Worm (Caenorhabditis elegans) whole organism, L3 larva: ENCODE measurements around the gene F45G2.8.

Source experiments
- R02D3.7 ChIP-seq: fragments of 150-350 bp; optimal IDR thresholded peaks from 2 replicates; lab custom pipeline; 2014; ENCODE audit warnings: missing biosample characterization, missing genetic modification characterization
- aly-2 ChIP-seq: fragments of 150-350 bp; optimal IDR thresholded peaks from 2 replicates; lab custom pipeline; 2014; ENCODE audit warnings: missing biosample characterization, missing genetic modification characterization
- ama-1 ChIP-seq: fragments of 150-350 bp; optimal IDR thresholded peaks from 2 replicates; lab custom pipeline; 2018
- ceh-28 ChIP-seq: fragments of 150-350 bp; optimal IDR thresholded peaks from 2 replicates; lab custom pipeline; 2014; ENCODE audit warnings: missing biosample characterization, missing genetic modification reagents, missing genetic modification characterization
- egl-5 ChIP-seq: fragments of 150-350 bp; optimal IDR thresholded peaks from 2 replicates; lab custom pipeline; 2017; ENCODE audit warnings: missing biosample characterization, missing genetic modification reagents, missing genetic modification characterization, inconsistent platforms
- elt-1 ChIP-seq: fragments of 150-350 bp; optimal IDR thresholded peaks from 2 replicates; lab custom pipeline; 2014; ENCODE audit warnings: missing biosample characterization, missing genetic modification characterization
- elt-2 ChIP-seq: sonication (generic microtip); optimal IDR thresholded peaks from 2 replicates; lab custom pipeline; 2016; ENCODE audit warnings: missing genetic modification reagents, mild to moderate bottlenecking, missing genetic modification characterization, missing compliant biosample characterization
- elt-3 ChIP-seq, 3 experiments: fragments of 150-350 bp in 1 of 3; sonication (generic microtip) in 2 of 3; optimal IDR thresholded peaks; 2 replicates in 2 of 3; 4 replicates in 1 of 3; lab custom pipeline; 2014 to 2017; ENCODE audit warnings: missing biosample characterization in 3 of 3, missing genetic modification characterization in 3 of 3
- fkh-10 ChIP-seq: sonication (generic microtip); optimal IDR thresholded peaks from 2 replicates; lab custom pipeline; 2017; ENCODE audit warnings: missing biosample characterization, missing genetic modification reagents, missing genetic modification characterization
- fkh-2 ChIP-seq: fragments of 150-350 bp; optimal IDR thresholded peaks from 2 replicates; lab custom pipeline; 2014; ENCODE audit warnings: missing biosample characterization, missing genetic modification reagents, missing genetic modification characterization
- hmg-11 ChIP-seq: sonication (generic microtip); optimal IDR thresholded peaks from 2 replicates; lab custom pipeline; 2016; ENCODE audit warnings: missing genetic modification characterization, missing compliant biosample characterization
- jun-1 ChIP-seq: fragments of 150-350 bp; optimal IDR thresholded peaks from 2 replicates; lab custom pipeline; 2014; ENCODE audit warnings: missing biosample characterization, missing genetic modification reagents, missing genetic modification characterization
- lin-15B ChIP-seq: fragments of 150-350 bp; optimal IDR thresholded peaks from 2 replicates; lab custom pipeline; 2014; ENCODE audit warnings: missing biosample characterization, missing genetic modification characterization
- lin-39 ChIP-seq: fragments of 150-350 bp; optimal IDR thresholded peaks from 2 replicates; lab custom pipeline; 2018; ENCODE audit warnings: missing biosample characterization, missing genetic modification reagents, missing genetic modification characterization
- lsy-12 ChIP-seq: sonication (generic microtip); optimal IDR thresholded peaks from 2 replicates; lab custom pipeline; 2016; ENCODE audit warnings: mild to moderate bottlenecking, missing genetic modification characterization, missing compliant biosample characterization
- mml-1 ChIP-seq: fragments of 150-350 bp; sonication (generic microtip); optimal IDR thresholded peaks from 3 replicates; lab custom pipeline; 2014; ENCODE audit warnings: missing biosample characterization, missing genetic modification characterization
- nfya-1 ChIP-seq: sonication (generic microtip); optimal IDR thresholded peaks from 2 replicates; lab custom pipeline; 2017; ENCODE audit warnings: missing genetic modification characterization, mild to moderate bottlenecking, missing compliant biosample characterization, antibody characterized with exemption, moderate library complexity; ENCODE audit not compliant: insufficient read depth
- nhr-11 ChIP-seq: fragments of 150-350 bp; optimal IDR thresholded peaks from 2 replicates; lab custom pipeline; 2014; ENCODE audit warnings: missing biosample characterization, missing genetic modification characterization
- nhr-12 ChIP-seq: fragments of 150-350 bp; optimal IDR thresholded peaks from 2 replicates; lab custom pipeline; 2014; ENCODE audit warnings: missing biosample characterization, missing genetic modification characterization
- nhr-237 ChIP-seq: fragments of 150-350 bp; optimal IDR thresholded peaks from 2 replicates; lab custom pipeline; 2014; ENCODE audit warnings: missing biosample characterization, missing genetic modification characterization
- nhr-25 ChIP-seq: sonication (generic microtip); optimal IDR thresholded peaks from 2 replicates; lab custom pipeline; 2017; ENCODE audit warnings: missing biosample characterization, missing genetic modification characterization
- nhr-28 ChIP-seq: fragments of 150-350 bp; optimal IDR thresholded peaks from 2 replicates; lab custom pipeline; 2014; ENCODE audit warnings: missing biosample characterization, missing genetic modification characterization
- nhr-43 ChIP-seq: sonication (generic microtip); optimal IDR thresholded peaks from 2 replicates; lab custom pipeline; 2016; ENCODE audit warnings: mild to moderate bottlenecking, missing genetic modification characterization, missing compliant biosample characterization; ENCODE audit not compliant: poor library complexity, severe bottlenecking
- nhr-67 ChIP-seq: fragments of 150-350 bp; optimal IDR thresholded peaks from 2 replicates; lab custom pipeline; 2014; ENCODE audit warnings: missing biosample characterization, missing genetic modification characterization
- nhr-76 ChIP-seq: fragments of 150-350 bp; sonication (generic microtip); optimal IDR thresholded peaks from 5 replicates; lab custom pipeline; 2014; ENCODE audit warnings: missing biosample characterization, missing genetic modification characterization
- pha-4 ChIP-seq: fragments of 150-350 bp; optimal IDR thresholded peaks from 2 replicates; lab custom pipeline; 2014; ENCODE audit warnings: missing biosample characterization, missing genetic modification reagents, missing genetic modification characterization
- pqm-1 ChIP-seq: fragments of 150-350 bp; optimal IDR thresholded peaks from 2 replicates; lab custom pipeline; 2017; ENCODE audit warnings: missing biosample characterization, missing genetic modification characterization, inconsistent platforms
- skn-1 ChIP-seq: fragments of 150-350 bp; optimal IDR thresholded peaks from 2 replicates; lab custom pipeline; 2014; ENCODE audit warnings: missing biosample characterization, missing genetic modification characterization
- unc-39 ChIP-seq: sonication (generic microtip); optimal IDR thresholded peaks from 4 replicates; lab custom pipeline; 2017; ENCODE audit warnings: missing biosample characterization, missing genetic modification characterization
- unc-62 ChIP-seq: fragments of 150-350 bp; sonication (generic microtip); optimal IDR thresholded peaks from 4 replicates; lab custom pipeline; 2014; ENCODE audit warnings: missing biosample characterization, missing genetic modification reagents, missing genetic modification characterization
- zag-1 ChIP-seq: fragments of 150-350 bp; optimal IDR thresholded peaks from 2 replicates; lab custom pipeline; 2014; ENCODE audit warnings: missing biosample characterization, missing genetic modification characterization
- ztf-4 ChIP-seq: fragments of 150-350 bp; optimal IDR thresholded peaks from 2 replicates; lab custom pipeline; 2014; ENCODE audit warnings: missing biosample characterization, missing genetic modification characterization

Gene F45G2.8

ce11 chrIII:13435570-13435969 is at the start of gene F45G2.8:
Gene F45G2.8 (minus strand): TSS chrIII:13435670.
- TF ChIP-seq unc-62 (GFP tag; lab: Kevin White, UChicago), result no peak
- no peak for TF ChIP-seq lsy-12
- TF ChIP-seq lin-39 (tag; lab: Kevin White, UChicago), result no peak
- no peak for TF ChIP-seq aly-2 (tag; lab: Kevin White, UChicago)
- TF ChIP-seq nhr-28 (tag; lab: Kevin White, UChicago), result no peak
- TF ChIP-seq, all 47 proteins: peak for 0

- TF ChIP-seq nhr-76 (no peak), elt-1 (no peak), unc-39 (no peak), ama-1 (lab: Kevin White, UChicago) (no peak), elt-2 (tag; lab: Kevin White, UChicago) (no peak), ztf-4 (tag; lab: Kevin White, UChicago) (no peak), pha-4 (tag; lab: Kevin White, UChicago) (no peak), pqm-1 (tag; lab: Kevin White, UChicago) (no peak), fkh-2 (no peak)
- TF ChIP-seq, all 47 proteins: peak for 0
Measured at ce11 chrIII:13484024-13484423, 48.6 kb upstream of the F45G2.8 start, which contains the start of gene acc-4. Gene acc-4 (minus strand): TSS chrIII:13484124.

ce11 chrIII:13476682-13477081 is 41.2 kb upstream of the F45G2.8 start, which contains the start of gene T27E9.6:
Gene T27E9.6 (minus strand): TSS chrIII:13476782.
- TF ChIP-seq ztf-4 (tag; lab: Kevin White, UChicago) (no peak), nhr-11 (no peak)
- TF ChIP-seq, all 47 proteins: peak for 0

- no peak for TF ChIP-seq nhr-43
- no peak for TF ChIP-seq fkh-10 (GFP tag; lab: Kevin White, UChicago)
- no peak for TF ChIP-seq mml-1
- no peak for TF ChIP-seq aly-2 (tag; lab: Kevin White, UChicago)
- TF ChIP-seq jun-1 (tag; lab: Kevin White, UChicago), result no peak
- no peak for TF ChIP-seq nfya-1 (tag; lab: Kevin White, UChicago)
- TF ChIP-seq ceh-28, result no peak
- no peak for TF ChIP-seq elt-1
- no peak for TF ChIP-seq R02D3.7
- no peak for TF ChIP-seq nhr-12 (tag; lab: Kevin White, UChicago)
- TF ChIP-seq fkh-2, result no peak
- TF ChIP-seq skn-1 (tag; lab: Kevin White, UChicago), result no peak
- no peak for TF ChIP-seq elt-3 (tag; optimal IDR thresholded peaks at IDR 0.05; lab: Kevin White, UChicago)
Measured at ce11 chrIII:13474482-13474881, 39.0 kb upstream of the F45G2.8 start.

- TF ChIP-seq lin-39 (tag; lab: Kevin White, UChicago), result no peak
- no peak for TF ChIP-seq elt-3 (tag; optimal IDR thresholded peaks at IDR 0.05; lab: Kevin White, UChicago)
- no peak for TF ChIP-seq hmg-11 (tag; lab: Kevin White, UChicago)
- no peak for TF ChIP-seq pha-4 (tag; lab: Kevin White, UChicago)
- TF ChIP-seq egl-5 (tag; lab: Kevin White, UChicago), result no peak
- no peak for TF ChIP-seq elt-1
- no peak for TF ChIP-seq nhr-12 (tag; lab: Kevin White, UChicago)
- no peak for TF ChIP-seq nhr-67 (tag; lab: Kevin White, UChicago)
- no peak for TF ChIP-seq nhr-237 (tag; lab: Kevin White, UChicago)
- TF ChIP-seq skn-1 (tag; lab: Kevin White, UChicago), result no peak
- TF ChIP-seq ceh-28, result no peak
- TF ChIP-seq mml-1, result no peak
- TF ChIP-seq aly-2 (tag; lab: Kevin White, UChicago), result no peak
- TF ChIP-seq nhr-25 (tag; lab: Kevin White, UChicago), result no peak
- no peak for TF ChIP-seq ama-1 (lab: Kevin White, UChicago)
- TF ChIP-seq zag-1 (tag; lab: Kevin White, UChicago), result no peak
- TF ChIP-seq lin-15B (tag; lab: Kevin White, UChicago), result no peak
- TF ChIP-seq unc-39, result no peak
- TF ChIP-seq, all 47 proteins: peak for 0
Measured at ce11 chrIII:13471504-13471903, 36.0 kb upstream of the F45G2.8 start, which contains the start of gene pssy-2. Gene pssy-2 (plus strand): TSS chrIII:13471804.
